Fruit fly (Drosophila melanogaster) whole organism, pupa: ENCODE measurements around the gene Hydr2.
A peak's percentile ranks its signal among the peaks of the same experiment; 100 is the strongest.

Experiments used
- CG10348 ChIP-seq: fragments of 200-800 bp; sonication (Bioruptor generic); IDR thresholded peaks from 2 replicates; pipeline ENCODE4 v1.3.6; 2022; ENCODE audit warnings: missing biosample characterization, missing genetic modification characterization
- CG12605 ChIP-seq: fragments of 200-800 bp; sonication (Bioruptor generic); IDR thresholded peaks from 2 replicates; pipeline ENCODE4 v1.3.6; 2022; ENCODE audit warnings: missing biosample characterization, missing genetic modification characterization
- CG13204 ChIP-seq: fragments of 200-800 bp; sonication (Bioruptor generic); optimal IDR thresholded peaks from 2 replicates; lab custom pipeline; 2018; ENCODE audit warnings: missing biosample characterization, mild to moderate bottlenecking, missing genetic modification characterization, moderate library complexity
- CG14655 ChIP-seq: fragments of 200-800 bp; sonication (Bioruptor generic); optimal IDR thresholded peaks from 3 replicates; lab custom pipeline; 2017; ENCODE audit warnings: mild to moderate bottlenecking, missing biosample characterization, missing genetic modification reagents, missing genetic modification characterization
- CG15710 ChIP-seq: fragments of 200-800 bp; sonication (Bioruptor generic); optimal IDR thresholded peaks from 2 replicates; lab custom pipeline; 2018; ENCODE audit warnings: missing biosample characterization, mild to moderate bottlenecking, missing genetic modification characterization, moderate library complexity
- CG17806 ChIP-seq: fragments of 200-800 bp; sonication (Bioruptor generic); optimal IDR thresholded peaks from 2 replicates; lab custom pipeline; 2018; ENCODE audit warnings: missing biosample characterization, mild to moderate bottlenecking, missing genetic modification characterization, moderate library complexity
- CG32121 ChIP-seq: fragments of 200-800 bp; sonication (Bioruptor generic); IDR thresholded peaks from 2 replicates; pipeline ENCODE4 v1.3.6; 2022; ENCODE audit warnings: missing biosample characterization, missing genetic modification characterization
- CG34367 ChIP-seq: fragments of 200-800 bp; sonication (Bioruptor generic); optimal IDR thresholded peaks from 2 replicates; lab custom pipeline; 2018; ENCODE audit warnings: missing biosample characterization, mild to moderate bottlenecking, missing genetic modification characterization
- CG4496 ChIP-seq: fragments of 200-800 bp; sonication (Bioruptor generic); IDR thresholded peaks from 3 replicates; pipeline ENCODE4 v1.3.6; 2022; ENCODE audit warnings: missing biosample characterization, missing genetic modification characterization
- CG8159 ChIP-seq: fragments of 200-800 bp; sonication (Bioruptor generic); optimal IDR thresholded peaks from 3 replicates; lab custom pipeline; 2018; ENCODE audit warnings: missing biosample characterization, mild to moderate bottlenecking, missing genetic modification characterization, moderate library complexity
- CG8301 ChIP-seq: fragments of 200-800 bp; sonication (Bioruptor generic); optimal IDR thresholded peaks from 2 replicates; lab custom pipeline; 2018; ENCODE audit warnings: missing biosample characterization, mild to moderate bottlenecking, missing genetic modification characterization
- CG9948 ChIP-seq: fragments of 200-800 bp; sonication (Bioruptor generic); optimal IDR thresholded peaks from 2 replicates; lab custom pipeline; 2018; ENCODE audit warnings: missing biosample characterization, mild to moderate bottlenecking, missing genetic modification characterization, moderate library complexity
- D1 ChIP-seq: fragments of 200-800 bp; sonication (Bioruptor generic); optimal IDR thresholded peaks from 2 replicates; lab custom pipeline; 2018; ENCODE audit warnings: missing biosample characterization, mild to moderate bottlenecking, missing genetic modification characterization, moderate library complexity
- EcR ChIP-seq: fragments of 200-800 bp; sonication (Bioruptor generic); optimal IDR thresholded peaks from 3 replicates; lab custom pipeline; 2019; ENCODE audit warnings: missing biosample characterization, missing genetic modification characterization, mild to moderate bottlenecking, moderate library complexity, missing genetic modification reagents
- Ets98B ChIP-seq: fragments of 200-800 bp; sonication (Bioruptor generic); IDR thresholded peaks from 2 replicates; pipeline ENCODE4 v1.3.6; 2022; ENCODE audit warnings: missing biosample characterization, missing genetic modification characterization
- Pif1A ChIP-seq: fragments of 200-800 bp; sonication (Bioruptor generic); optimal IDR thresholded peaks from 3 replicates; lab custom pipeline; 2016; ENCODE audit warnings: missing biosample characterization, missing genetic modification characterization
- Pif1B ChIP-seq: fragments of 200-800 bp; sonication (Bioruptor generic); optimal IDR thresholded peaks from 3 replicates; lab custom pipeline; 2016; ENCODE audit warnings: missing biosample characterization, missing genetic modification characterization
- Snoo ChIP-seq: fragments of 200-800 bp; sonication (Bioruptor generic); optimal IDR thresholded peaks from 3 replicates; lab custom pipeline; 2017; ENCODE audit warnings: missing biosample characterization, mild to moderate bottlenecking, missing genetic modification characterization, inconsistent platforms
- fd96Ca ChIP-seq: fragments of 200-800 bp; sonication (Bioruptor generic); IDR thresholded peaks from 3 replicates; pipeline ENCODE4 v1.3.6; 2022; ENCODE audit warnings: missing biosample characterization, missing genetic modification characterization
- gl ChIP-seq: fragments of 200-800 bp; sonication (Bioruptor generic); optimal IDR thresholded peaks from 2 replicates; lab custom pipeline; 2018; ENCODE audit warnings: missing biosample characterization, mild to moderate bottlenecking, missing genetic modification characterization
- rn ChIP-seq: fragments of 200-800 bp; sonication (Bioruptor generic); IDR thresholded peaks from 2 replicates; pipeline ENCODE4 v1.3.6; 2022; ENCODE audit warnings: missing biosample characterization, missing genetic modification characterization

The Hydr2 gene

DNA sequence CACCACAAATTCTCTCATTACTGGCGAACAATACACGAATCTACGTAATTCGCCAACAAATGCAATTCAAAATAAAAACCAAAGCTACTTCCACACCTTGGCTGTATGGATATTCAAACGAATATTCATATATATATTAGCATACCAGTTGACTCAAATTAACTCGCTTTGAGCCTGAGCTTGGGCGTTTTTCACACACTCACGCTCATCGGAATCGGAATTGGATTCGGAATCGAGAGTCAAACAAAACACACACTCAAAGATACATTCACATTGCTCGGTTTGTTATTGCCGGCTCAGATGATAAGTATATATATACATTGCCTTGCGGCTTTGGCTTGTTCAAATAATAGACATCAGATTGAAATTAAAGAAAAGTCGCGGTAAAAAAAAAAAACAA lies 41.2 kb upstream of the Hydr2 start:
- TF ChIP-seq rn (GFP tag; lab: Robert Waterston, UW) (no peak), D1 (tag; lab: Kevin White, UChicago) (no peak), gl (tag; lab: Kevin White, UChicago) (no peak), CG17806 (tag; lab: Kevin White, UChicago) (no peak), Ets98B (GFP tag; lab: Robert Waterston, UW) (no peak), Pif1B (GFP tag; lab: Kevin White, UChicago) (no peak), CG13204 (GFP tag; lab: Kevin White, UChicago) (no peak), CG4496 (GFP tag; lab: Robert Waterston, UW) (no peak), CG12605 (no peak), CG15710 (tag; lab: Kevin White, UChicago) (no peak), Pif1A (GFP tag; lab: Kevin White, UChicago) (no peak), CG32121 (GFP tag; lab: Robert Waterston, UW) (no peak), CG8159 (no peak), CG10348 (no peak), EcR (GFP tag; lab: Kevin White, UChicago) (no peak), fd96Ca (GFP tag; lab: Robert Waterston, UW) (no peak), CG34367 (tag; lab: Kevin White, UChicago) (no peak), CG9948 (tag; lab: Kevin White, UChicago) (no peak), CG14655 (GFP tag; lab: Kevin White, UChicago) (no peak)

DNA sequence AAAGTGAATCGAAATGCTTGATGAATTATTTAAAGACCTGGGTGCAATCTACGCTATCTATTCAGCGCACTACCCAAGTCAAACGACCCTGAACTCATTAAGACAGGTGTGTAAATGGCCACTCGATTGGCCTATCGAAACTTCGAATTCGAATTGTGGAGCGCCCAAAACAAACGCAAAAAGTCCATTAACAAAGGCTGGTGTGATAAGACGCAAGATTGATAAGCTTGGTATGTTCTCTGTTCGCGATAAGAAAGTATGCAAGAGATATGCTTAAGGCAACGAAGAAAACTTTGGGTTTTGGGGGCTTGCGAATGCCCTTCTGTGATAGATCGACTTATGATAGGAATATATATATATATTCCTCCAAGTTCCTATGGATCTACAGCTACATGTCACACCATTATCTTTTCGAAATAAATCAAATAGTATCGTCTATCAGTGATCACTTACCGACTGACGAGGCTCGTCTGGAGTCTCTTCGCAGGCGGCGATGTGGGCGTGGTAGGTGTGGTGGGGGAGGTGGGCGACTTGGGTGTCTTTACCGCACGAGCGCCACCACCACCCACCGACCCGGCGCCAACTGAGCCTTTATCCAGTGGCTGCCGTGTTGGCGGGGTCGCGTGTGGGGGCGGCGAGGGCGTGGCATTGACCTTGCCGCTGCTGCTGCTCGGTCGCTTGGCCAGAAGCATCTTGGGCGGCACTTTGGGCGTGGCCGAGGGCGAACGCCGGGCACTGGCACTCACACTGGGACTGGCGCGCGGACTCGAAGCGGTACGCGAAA lies 39.7 kb upstream of the Hydr2 start:
- TF ChIP-seq CG34367 (tag; lab: Kevin White, UChicago) = no peak
- TF ChIP-seq D1 (tag; lab: Kevin White, UChicago) = no peak
- TF ChIP-seq CG10348 = no peak
- no peak for TF ChIP-seq EcR (GFP tag; lab: Kevin White, UChicago)
- TF ChIP-seq CG8159 = no peak
- TF ChIP-seq Pif1B (GFP tag; lab: Kevin White, UChicago) = no peak
- no peak for TF ChIP-seq CG9948 (tag; lab: Kevin White, UChicago)
- no peak for TF ChIP-seq CG8301 (tag; lab: Kevin White, UChicago)
- TF ChIP-seq CG14655 (GFP tag; lab: Kevin White, UChicago) = no peak
- TF ChIP-seq Ets98B (GFP tag; lab: Robert Waterston, UW) = no peak
- no peak for TF ChIP-seq CG4496 (GFP tag; lab: Robert Waterston, UW)
- no peak for TF ChIP-seq rn (GFP tag; lab: Robert Waterston, UW)
- TF ChIP-seq CG15710 (tag; lab: Kevin White, UChicago) = no peak
- TF ChIP-seq CG12605 = no peak
- TF ChIP-seq CG13204 (GFP tag; lab: Kevin White, UChicago) = no peak
- no peak for TF ChIP-seq fd96Ca (GFP tag; lab: Robert Waterston, UW)
- TF ChIP-seq CG32121 (GFP tag; lab: Robert Waterston, UW) = no peak
- no peak for TF ChIP-seq Snoo
- no peak for TF ChIP-seq gl (tag; lab: Kevin White, UChicago)
- TF ChIP-seq, all 21 proteins: peak for 0

DNA sequence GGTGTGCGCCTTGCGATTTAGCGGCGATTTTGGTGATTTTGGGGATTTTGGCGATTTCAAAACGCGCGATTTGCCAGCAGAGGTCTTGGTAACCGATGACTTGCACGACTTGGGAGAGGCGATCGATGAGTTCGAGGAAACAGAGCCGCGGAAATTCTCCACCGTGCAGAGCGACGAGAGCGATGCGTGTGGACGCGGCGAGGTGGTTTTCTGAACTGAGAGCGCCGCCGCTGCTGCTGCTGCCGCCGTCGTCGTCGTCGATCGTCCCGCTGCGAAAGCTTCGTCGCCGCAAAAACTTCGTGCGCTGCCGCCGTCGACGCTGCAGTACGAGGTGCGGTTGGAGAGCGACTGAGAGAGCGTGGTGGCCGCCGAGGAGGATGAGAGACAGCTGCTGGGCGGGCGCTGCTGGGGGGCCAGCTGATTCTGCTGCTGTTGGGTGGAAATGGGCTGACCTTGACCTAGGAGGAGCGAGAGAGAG lies 38.9 kb upstream of the Hydr2 start:
- TF ChIP-seq EcR (GFP tag; lab: Kevin White, UChicago) = peak; percentile 80
- TF ChIP-seq CG17806 (tag; lab: Kevin White, UChicago) = no peak
- peak; percentile 51; the same call in 1 of the 2 replicates for TF ChIP-seq Ets98B (GFP tag; lab: Robert Waterston, UW)
- TF ChIP-seq CG12605 = peak; percentile 66
- TF ChIP-seq CG32121 (GFP tag; lab: Robert Waterston, UW) = peak; percentile 25; the same call in 1 of the 2 replicates
- peak; percentile 76 for TF ChIP-seq CG13204 (GFP tag; lab: Kevin White, UChicago)
- peak; percentile 51; the same call in 2 of the 3 replicates for TF ChIP-seq CG4496 (GFP tag; lab: Robert Waterston, UW)
- no peak for TF ChIP-seq gl (tag; lab: Kevin White, UChicago)
- TF ChIP-seq Pif1B (GFP tag; lab: Kevin White, UChicago) = no peak

DNA sequence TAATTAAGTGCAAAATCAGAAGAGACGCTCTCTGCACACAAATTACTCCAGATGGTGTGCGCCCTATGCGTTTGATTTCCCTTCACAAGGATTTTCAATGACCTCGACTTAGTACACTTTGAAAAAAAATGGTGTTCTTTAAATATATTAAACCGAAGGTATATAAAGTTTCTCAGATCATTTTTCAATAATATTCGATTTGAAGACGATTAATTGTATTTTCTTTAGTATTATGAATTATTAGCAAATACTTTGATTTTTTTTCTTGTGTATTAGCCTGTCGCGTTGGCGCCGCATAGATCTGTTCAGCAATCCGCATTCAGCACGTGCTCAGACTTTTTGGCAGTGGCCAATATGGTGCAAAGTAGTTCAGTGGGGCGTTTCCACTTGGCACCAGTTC lies 35.6 kb upstream of the Hydr2 start:
- TF ChIP-seq Ets98B (GFP tag; lab: Robert Waterston, UW) (no peak), CG10348 (no peak), CG32121 (GFP tag; lab: Robert Waterston, UW) (no peak), rn (GFP tag; lab: Robert Waterston, UW) (no peak), gl (tag; lab: Kevin White, UChicago) (no peak), CG17806 (tag; lab: Kevin White, UChicago) (no peak), CG12605 (no peak), Snoo (no peak), CG34367 (tag; lab: Kevin White, UChicago) (no peak), Pif1B (GFP tag; lab: Kevin White, UChicago) (no peak), CG4496 (GFP tag; lab: Robert Waterston, UW) (no peak), Pif1A (GFP tag; lab: Kevin White, UChicago) (no peak), CG8301 (tag; lab: Kevin White, UChicago) (no peak), CG13204 (GFP tag; lab: Kevin White, UChicago) (no peak), EcR (GFP tag; lab: Kevin White, UChicago) (no peak), CG8159 (no peak)

DNA sequence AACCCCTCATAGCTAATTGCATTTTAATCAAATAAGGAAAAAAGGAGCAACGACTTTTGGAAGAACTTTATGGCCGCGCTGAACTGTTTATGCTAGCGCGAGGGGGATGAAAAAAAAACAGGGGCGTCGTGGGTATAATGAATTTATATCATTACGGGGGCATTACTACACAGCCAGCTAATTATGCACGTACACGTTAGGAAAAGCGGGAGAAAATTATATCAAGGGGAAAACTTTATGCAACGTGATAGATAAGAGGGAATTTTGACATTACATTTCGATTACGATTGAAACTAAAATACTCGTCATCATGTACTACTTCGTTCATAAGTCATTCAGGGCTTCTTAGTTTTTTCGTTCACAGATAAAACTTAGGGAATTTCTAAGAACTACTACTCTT lies 35.1 kb upstream of the Hydr2 start, which contains the start of gene CG15403:
Gene CG15403 (plus strand): TSS at position 301 of the 400 bp plus-strand sequence.
- no peak for TF ChIP-seq Snoo
- no peak for TF ChIP-seq D1 (tag; lab: Kevin White, UChicago)
- no peak for TF ChIP-seq CG9948 (tag; lab: Kevin White, UChicago)
- TF ChIP-seq CG32121 (GFP tag; lab: Robert Waterston, UW) = no peak
- no peak for TF ChIP-seq CG4496 (GFP tag; lab: Robert Waterston, UW)
- TF ChIP-seq CG17806 (tag; lab: Kevin White, UChicago) = no peak
- TF ChIP-seq Ets98B (GFP tag; lab: Robert Waterston, UW) = no peak
- TF ChIP-seq rn (GFP tag; lab: Robert Waterston, UW) = no peak
- TF ChIP-seq fd96Ca (GFP tag; lab: Robert Waterston, UW) = no peak
